Worm (Caenorhabditis elegans): Measurements from ENCODE around the gene nspg-12.

The nspg-12 gene

DNA sequence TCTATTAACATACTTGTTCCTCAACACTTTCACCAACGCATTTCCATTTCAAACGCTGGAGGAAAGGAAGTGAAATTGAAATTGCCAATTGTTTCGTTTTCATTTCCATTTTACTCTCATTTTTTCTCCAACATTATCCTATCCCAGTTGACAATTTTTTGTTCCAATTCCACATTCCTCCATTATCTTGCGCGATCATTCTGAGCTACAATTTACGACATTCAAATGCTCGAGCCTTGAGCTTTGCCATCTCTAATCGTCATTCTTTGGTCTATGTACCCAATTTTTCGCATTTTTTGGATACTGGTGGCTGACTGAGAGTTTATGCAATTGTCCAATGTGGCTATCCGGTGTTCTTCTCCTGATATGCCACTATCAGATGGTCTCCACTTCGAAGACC lies 7.5 kb upstream of the nspg-12 start, which contains the start of gene Y34B4A.10:
Gene Y34B4A.10 (plus strand): TSS at position 301 of the 400 bp plus-strand sequence.
- no peak for TF ChIP-seq unc-62 (GFP tag; optimal IDR thresholded peaks at IDR 0.05)

DNA sequence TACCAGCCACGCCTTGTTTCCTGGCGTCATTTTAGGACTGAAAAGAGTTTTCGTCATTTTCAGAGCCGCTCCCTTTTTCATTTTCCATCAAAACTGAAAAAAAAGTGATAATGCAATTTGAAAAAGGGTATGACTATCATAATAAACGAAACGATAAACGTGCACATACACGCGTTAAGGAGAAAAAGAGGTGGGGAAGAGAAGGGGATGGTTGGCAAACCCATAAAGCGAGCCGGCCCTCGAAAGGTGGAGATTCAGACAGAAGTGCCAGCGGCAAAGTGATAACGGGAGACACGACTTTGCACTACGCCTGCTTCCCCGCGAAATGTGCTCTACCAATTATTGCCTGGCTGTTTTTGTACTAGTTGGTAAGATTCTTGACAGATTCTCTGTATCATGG lies 4.3 kb upstream of the nspg-12 start, which contains the start of gene nspg-14:
Gene nspg-14 (plus strand): TSS at position 250 of the 400 bp plus-strand sequence.
- no peak for TF ChIP-seq unc-62 (GFP tag; optimal IDR thresholded peaks at IDR 0.05)

- TF ChIP-seq unc-62 (GFP tag; optimal IDR thresholded peaks at IDR 0.05), result no peak
These were observed 2.2 kb upstream of the nspg-12 start, which contains the start of gene nspg-13 for ce11 chrX:5254894-5255293. nspg-13 (plus strand) TSS chrX:5255194.

ce11 chrX:5255320-5255719 lies 1.8 kb upstream of the nspg-12 start:
- TF ChIP-seq unc-62 (GFP tag; optimal IDR thresholded peaks at IDR 0.05), result no peak

- no peak for TF ChIP-seq unc-62 (GFP tag; optimal IDR thresholded peaks at IDR 0.05)
These were observed 3.3 kb downstream of the nspg-12 start for ce11 chrX:5260389-5260788.

DNA sequence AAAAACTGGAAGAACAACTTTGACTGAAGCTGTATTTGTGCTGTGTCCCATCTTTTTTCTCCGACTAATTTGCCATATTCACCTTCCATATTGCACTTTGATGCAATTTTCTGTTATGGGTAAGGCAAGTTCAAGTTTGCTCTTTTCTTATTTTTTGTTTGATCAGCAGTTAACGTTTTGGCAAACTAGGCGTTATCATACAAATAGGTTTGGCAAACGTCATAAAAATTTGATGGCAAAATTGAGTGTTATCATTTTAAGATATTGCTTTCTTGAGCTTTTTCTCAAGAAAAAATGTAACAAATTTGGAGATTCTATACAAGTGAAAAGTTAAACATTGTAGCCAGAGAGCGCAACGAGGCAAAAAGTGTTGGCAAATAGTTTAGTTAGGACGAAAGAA lies 4.9 kb downstream of the nspg-12 start:
- TF ChIP-seq unc-62 (GFP tag; optimal IDR thresholded peaks at IDR 0.05), result no peak

DNA sequence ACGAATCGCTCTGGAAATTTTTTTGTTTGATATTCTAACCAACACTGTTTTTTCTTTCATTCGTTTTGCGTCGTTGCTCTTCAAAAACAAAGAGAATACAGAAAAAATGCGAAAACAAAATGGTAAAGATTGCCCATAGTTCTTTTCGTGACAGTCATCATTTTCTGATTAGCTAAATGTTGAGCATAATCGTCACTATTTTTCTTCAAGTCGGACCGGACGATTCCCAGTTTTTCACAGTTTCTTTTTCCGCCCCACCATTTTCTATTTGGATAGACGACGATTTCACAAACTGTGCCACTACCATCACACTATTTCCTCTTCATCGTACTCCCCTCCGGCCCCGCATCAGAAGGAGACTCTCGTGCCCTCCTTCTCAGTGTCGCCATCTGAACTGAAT lies 6.5 kb downstream of the nspg-12 start:
- TF ChIP-seq unc-62 (GFP tag; optimal IDR thresholded peaks at IDR 0.05), result no peak

DNA sequence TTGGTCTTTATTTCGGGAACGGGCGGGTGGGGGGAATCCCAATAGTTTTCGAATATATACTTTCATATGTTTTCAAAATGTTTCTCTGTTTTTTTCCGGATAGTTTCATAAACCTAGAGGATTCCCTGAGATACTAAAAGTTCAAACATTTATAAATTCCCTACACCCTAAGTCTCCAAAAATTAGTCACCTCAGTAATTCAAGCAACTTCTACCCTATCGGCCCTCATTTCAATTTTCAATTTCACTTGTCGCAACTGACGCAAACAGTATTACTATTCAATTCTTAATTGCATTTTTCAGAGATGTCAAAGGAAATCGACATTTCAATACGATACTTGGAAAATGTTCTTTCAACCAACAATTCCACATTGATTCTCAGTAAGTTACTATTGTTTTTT lies 6.9 kb downstream of the nspg-12 start, which contains the start of gene Y34B4A.4:
Gene Y34B4A.4 (plus strand): TSS at position 301 of the 400 bp plus-strand sequence.
- TF ChIP-seq unc-62 (GFP tag; optimal IDR thresholded peaks at IDR 0.05), result no peak

DNA sequence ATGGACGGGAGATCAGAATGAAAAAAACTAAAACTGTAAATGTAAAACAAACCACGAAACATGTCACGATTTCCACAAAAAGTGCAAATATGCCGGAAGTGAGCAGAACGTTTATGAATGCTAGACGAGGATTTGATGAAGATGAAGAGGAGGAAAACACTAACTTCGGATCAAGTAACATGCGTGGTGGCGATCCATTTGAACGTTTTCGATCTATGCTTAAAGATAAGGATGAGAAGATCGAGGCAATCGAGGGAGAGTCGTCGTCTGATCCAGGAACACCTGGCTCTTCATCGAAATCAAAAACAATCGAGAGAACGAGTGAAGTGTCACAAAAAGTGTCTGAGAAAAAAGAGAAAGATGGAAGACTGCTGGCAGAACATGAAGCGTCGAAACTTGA lies 8.3 kb downstream of the nspg-12 start:
- TF ChIP-seq unc-62 (GFP tag; optimal IDR thresholded peaks at IDR 0.05), result no peak

DNA sequence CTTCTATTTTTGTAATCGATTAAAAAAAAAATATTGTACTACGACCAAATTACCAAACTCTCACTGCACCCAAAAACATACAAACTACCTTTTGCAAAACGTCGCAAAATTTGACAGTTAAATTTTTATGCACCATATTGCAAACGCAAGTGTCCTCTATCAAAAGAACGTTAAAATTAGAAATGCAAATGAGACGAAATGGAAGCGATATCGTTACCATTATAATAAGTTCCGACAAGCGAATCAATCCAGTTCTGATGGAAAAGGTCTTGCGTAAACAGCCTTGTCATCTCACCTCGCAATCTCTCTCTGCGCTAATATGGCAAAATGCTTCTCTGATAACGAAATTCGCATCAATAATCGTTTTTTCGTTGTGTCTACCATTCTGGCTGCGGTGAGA lies 11.0 kb downstream of the nspg-12 start:
- no peak for TF ChIP-seq unc-62 (GFP tag; optimal IDR thresholded peaks at IDR 0.05)

ce11 chrX:5269359-5269758 lies 12.3 kb downstream of the nspg-12 start:
- TF ChIP-seq unc-62 (GFP tag; optimal IDR thresholded peaks at IDR 0.05), result no peak

- TF ChIP-seq unc-62 (GFP tag; optimal IDR thresholded peaks at IDR 0.05), result no peak
These were observed 18.1 kb downstream of the nspg-12 start, which contains the start of gene hst-6 for ce11 chrX:5275209-5275608. hst-6 (plus strand) TSS chrX:5275561.

DNA sequence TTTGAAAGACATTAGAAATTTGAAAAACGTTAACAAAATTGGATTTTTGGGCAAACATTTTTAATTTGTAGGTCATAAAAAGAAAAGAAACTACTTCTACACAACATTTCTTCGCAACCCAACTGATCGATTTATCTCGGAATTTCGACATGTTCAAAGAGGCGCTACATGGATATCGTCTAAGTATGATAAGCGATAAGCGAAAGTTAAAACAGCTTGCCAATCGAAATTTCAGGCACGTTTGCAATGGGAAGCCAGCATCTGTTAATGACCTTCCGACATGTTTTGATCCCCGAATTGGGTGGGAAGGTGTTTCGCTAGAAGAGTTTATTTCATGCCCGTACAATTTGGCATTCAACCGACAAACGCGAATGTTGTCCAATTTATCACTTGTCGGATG lies 19.7 kb downstream of the nspg-12 start:
- no peak for TF ChIP-seq unc-62 (GFP tag; optimal IDR thresholded peaks at IDR 0.05)

- TF ChIP-seq unc-62 (GFP tag; optimal IDR thresholded peaks at IDR 0.05), result no peak
These were observed 21.1 kb downstream of the nspg-12 start for ce11 chrX:5278249-5278648.

ce11 chrX:5279170-5279635 lies 22.1 kb downstream of the nspg-12 start, which contains the start of gene Y34B4A.2:
Y34B4A.2 (plus strand) TSS chrX:5279497.
- no peak for TF ChIP-seq unc-62 (GFP tag; optimal IDR thresholded peaks at IDR 0.05)

ce11 chrX:5279674-5280073 lies 22.6 kb downstream of the nspg-12 start, which contains the start of gene rga-8:
rga-8 (minus strand) TSS chrX:5279774.
- TF ChIP-seq unc-62 (GFP tag; optimal IDR thresholded peaks at IDR 0.05), result no peak

ce11 chrX:5283531-5283930 lies 26.4 kb downstream of the nspg-12 start, which contains the start of gene vps-41:
vps-41 (plus strand) TSS chrX:5283831.
- no peak for TF ChIP-seq unc-62 (GFP tag; optimal IDR thresholded peaks at IDR 0.05)

DNA sequence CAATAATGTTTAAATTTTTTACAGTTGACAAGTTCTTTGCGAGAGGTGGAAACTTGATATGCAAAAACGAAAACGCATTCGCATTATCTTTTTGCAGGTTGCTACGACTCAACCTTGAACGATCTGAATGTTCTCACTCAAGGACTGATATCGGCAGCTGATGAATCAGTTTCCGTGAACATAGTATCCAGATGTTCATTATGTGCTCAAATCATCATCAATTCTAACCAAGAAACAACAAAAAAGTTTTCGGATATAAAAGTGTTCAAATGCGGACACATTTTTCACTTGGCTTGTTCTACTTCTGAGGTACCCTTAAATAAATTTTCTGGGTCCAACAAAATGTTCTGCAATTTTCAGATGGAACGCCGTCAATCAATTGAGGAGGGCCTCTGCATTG lies 32.0 kb downstream of the nspg-12 start:
- TF ChIP-seq unc-62 (GFP tag; optimal IDR thresholded peaks at IDR 0.05), result no peak
